Worm (Caenorhabditis elegans) whole organism, young adult: ENCODE results near the gene F38B7.10.

Experiments used
- D2030.7 ChIP-seq: fragments of 200-800 bp; sonication (Bioruptor generic); IDR thresholded peaks from 2 replicates; pipeline ENCODE4 v1.3.6; 2022; ENCODE audit warnings: missing genetic modification reagents, missing genetic modification characterization, missing compliant biosample characterization
- Y53G8AR.9 ChIP-seq: fragments of 200-800 bp; sonication (Bioruptor generic); conservative IDR thresholded peaks from 2 replicates; pipeline ENCODE4 v1.3.6; 2022; ENCODE audit warnings: missing genetic modification reagents, missing genetic modification characterization, missing compliant biosample characterization
- ets-4 ChIP-seq: fragments of 200-800 bp; sonication (Bioruptor generic); optimal IDR thresholded peaks from 2 replicates; lab custom pipeline; 2018; ENCODE audit warnings: mild to moderate bottlenecking, missing genetic modification characterization, missing compliant biosample characterization
- gei-17 ChIP-seq: fragments of 200-800 bp; sonication (Bioruptor generic); optimal IDR thresholded peaks from 2 replicates; lab custom pipeline; 2018; ENCODE audit warnings: mild to moderate bottlenecking, missing genetic modification characterization, missing compliant biosample characterization
- pha-4 ChIP-seq: fragments of 150-350 bp; sonication (generic microtip); optimal IDR thresholded peaks from 2 replicates; lab custom pipeline; 2014; ENCODE audit warnings: missing biosample characterization, missing genetic modification reagents, missing genetic modification characterization

DNA sequence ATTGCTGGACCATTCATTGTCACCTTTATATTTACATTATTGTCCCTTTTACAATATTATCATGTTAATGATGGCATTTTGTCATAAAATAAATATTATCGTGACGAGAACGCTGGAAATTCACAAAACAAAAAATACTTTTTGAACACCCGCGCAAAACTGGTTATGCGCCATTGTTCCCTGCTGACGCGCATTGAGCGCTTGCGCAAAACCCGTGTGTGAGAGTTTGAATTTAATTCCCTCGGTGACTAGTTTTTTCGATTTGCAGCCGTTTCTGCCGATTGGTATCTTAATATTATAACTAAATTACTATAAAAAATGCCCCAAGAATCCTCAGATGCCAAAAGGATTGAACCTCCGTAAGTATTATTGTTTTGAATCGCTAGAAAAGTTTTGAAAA, 23.9 kb upstream of the F38B7.10 start, which contains the start of gene pafo-1:
- TF ChIP-seq ets-4 (GFP tag; lab: Kevin White, UChicago) (no peak), pha-4 (tag; lab: Kevin White, UChicago) (peak; percentile 16), Y53G8AR.9 (GFP tag; lab: Robert Waterston, UW) (peak; percentile 91), gei-17 (GFP tag; lab: Kevin White, UChicago) (no peak), D2030.7 (GFP tag; lab: Robert Waterston, UW) (peak; percentile 85)
